Fruit fly (Drosophila melanogaster): ENCODE results near the gene CG15812.

Gene CG15812

dm6 chr3L:3164951-3165350 lies 5.2 kb downstream of the CG15812 start, which contains the start of gene CG32280 (continued):
- TF ChIP-seq Ets65A (GFP tag) (no peak), nerfin-2 (GFP tag; IDR thresholded peaks at IDR 0.05; ENCODE audit: partially characterized antibody) (peak; percentile 81), CG1602 (GFP tag; optimal IDR thresholded peaks at IDR 0.05) (no peak), CG13624 (GFP tag; optimal IDR thresholded peaks at IDR 0.05) (peak; percentile 24), bbx (GFP tag; IDR thresholded peaks at IDR 0.05; ENCODE audit: partially characterized antibody) (peak; percentile 91), CG2116 (GFP tag; optimal IDR thresholded peaks at IDR 0.05) (peak; percentile 76), CG9609 (GFP tag; optimal IDR thresholded peaks at IDR 0.05) (peak; percentile 20), mam (GFP tag; optimal IDR thresholded peaks at IDR 0.05) (peak; percentile 48), Nf-YB (GFP tag; optimal IDR thresholded peaks at IDR 0.05) (no peak), tna (GFP tag; IDR thresholded peaks at IDR 0.05; ENCODE audit: partially characterized antibody) (peak; percentile 85), CG8388 (GFP tag; optimal IDR thresholded peaks at IDR 0.05) (no peak), usp (GFP tag; optimal IDR thresholded peaks at IDR 0.05) (no peak), unc-4 (GFP tag; IDR thresholded peaks at IDR 0.05; ENCODE audit: partially characterized antibody) (peak; percentile 90), fd96Cb (tag; optimal IDR thresholded peaks at IDR 0.05) (no peak), zf30C (GFP tag; optimal IDR thresholded peaks at IDR 0.05) (peak; percentile 85), trem (tag; optimal IDR thresholded peaks at IDR 0.05) (peak; percentile 59), CG4328 (GFP tag; optimal IDR thresholded peaks at IDR 0.05) (no peak), zfh1 (GFP tag; IDR thresholded peaks at IDR 0.05) (0 out of 3 replicates have a peak, but pooled peaks have one; percentile 51), Dad (GFP tag; optimal IDR thresholded peaks at IDR 0.05) (peak; percentile 32), dpn (GFP tag; optimal IDR thresholded peaks at IDR 0.05) (peak; percentile 13 to 38), CG1792 (GFP tag; optimal IDR thresholded peaks at IDR 0.05) (no peak), aop (GFP tag; IDR thresholded peaks at IDR 0.05) (no peak), CG42726 (GFP tag; IDR thresholded peaks at IDR 0.05; ENCODE audit: partially characterized antibody) (peak; percentile 76; the same call in 1 of the 2 replicates), ci (GFP tag; IDR thresholded peaks at IDR 0.05) (peak; percentile 68; the same call in 1 of the 3 replicates), CG2875 (GFP tag; optimal IDR thresholded peaks at IDR 0.05) (no peak), Elba2 (GFP tag; optimal IDR thresholded peaks at IDR 0.05) (no peak), Sin3A (optimal IDR thresholded peaks at IDR 0.05) (peak; percentile 41), da (GFP tag; optimal IDR thresholded peaks at IDR 0.05) (no peak), Hr3 (GFP tag; optimal IDR thresholded peaks at IDR 0.05) (no peak), ERR (GFP tag; optimal IDR thresholded peaks at IDR 0.05) (peak; percentile 5), CG17361 (GFP tag; IDR thresholded peaks at IDR 0.05) (0 out of 3 replicates have a peak, but pooled peaks have one; percentile 12), nmo (GFP tag; optimal IDR thresholded peaks at IDR 0.05) (peak; percentile 38), Hmr (GFP tag; optimal IDR thresholded peaks at IDR 0.05) (no peak), CG7928 (GFP tag; optimal IDR thresholded peaks at IDR 0.05) (no peak), CG6791 (GFP tag; IDR thresholded peaks at IDR 0.05; ENCODE audit: partially characterized antibody) (peak; percentile 89), hbn (GFP tag; IDR thresholded peaks at IDR 0.05; ENCODE audit: partially characterized antibody) (peak; percentile 91), CG8924 (tag; optimal IDR thresholded peaks at IDR 0.05) (peak; percentile 47), Adf1 (GFP tag; IDR thresholded peaks at IDR 0.05) (0 out of 2 replicates have a peak, but pooled peaks have one; percentile 12), sob (GFP tag; IDR thresholded peaks at IDR 0.05) (peak; percentile 58; the same call in 1 of the 2 replicates), Mad (GFP tag; optimal IDR thresholded peaks at IDR 0.05) (peak; percentile 10), CG10366 (GFP tag; IDR thresholded peaks at IDR 0.05) (no peak), CG9215 (GFP tag; IDR thresholded peaks at IDR 0.05) (no peak), twi (tag; optimal IDR thresholded peaks at IDR 0.05) (no peak), hb (GFP tag; IDR thresholded peaks at IDR 0.05; ENCODE audit: partially characterized antibody) (peak; percentile 73), CG1024 (GFP tag; IDR thresholded peaks at IDR 0.05) (no peak), CG6272 (GFP tag; IDR thresholded peaks at IDR 0.05) (0 out of 2 replicates have a peak, but pooled peaks have one; percentile 36), cad (GFP tag; optimal IDR thresholded peaks at IDR 0.05) (no peak), gsb (GFP tag; IDR thresholded peaks at IDR 0.05) (no peak), odd (GFP tag; optimal IDR thresholded peaks at IDR 0.05) (no peak), mld (GFP tag; IDR thresholded peaks at IDR 0.05; ENCODE audit: partially characterized antibody) (peak; percentile 73; the same call in 1 of the 3 replicates), fru (optimal IDR thresholded peaks at IDR 0.05) (no peak)
